Fruit fly (Drosophila melanogaster): ENCODE results near the gene CG12730.

CG12730 gene

DNA sequence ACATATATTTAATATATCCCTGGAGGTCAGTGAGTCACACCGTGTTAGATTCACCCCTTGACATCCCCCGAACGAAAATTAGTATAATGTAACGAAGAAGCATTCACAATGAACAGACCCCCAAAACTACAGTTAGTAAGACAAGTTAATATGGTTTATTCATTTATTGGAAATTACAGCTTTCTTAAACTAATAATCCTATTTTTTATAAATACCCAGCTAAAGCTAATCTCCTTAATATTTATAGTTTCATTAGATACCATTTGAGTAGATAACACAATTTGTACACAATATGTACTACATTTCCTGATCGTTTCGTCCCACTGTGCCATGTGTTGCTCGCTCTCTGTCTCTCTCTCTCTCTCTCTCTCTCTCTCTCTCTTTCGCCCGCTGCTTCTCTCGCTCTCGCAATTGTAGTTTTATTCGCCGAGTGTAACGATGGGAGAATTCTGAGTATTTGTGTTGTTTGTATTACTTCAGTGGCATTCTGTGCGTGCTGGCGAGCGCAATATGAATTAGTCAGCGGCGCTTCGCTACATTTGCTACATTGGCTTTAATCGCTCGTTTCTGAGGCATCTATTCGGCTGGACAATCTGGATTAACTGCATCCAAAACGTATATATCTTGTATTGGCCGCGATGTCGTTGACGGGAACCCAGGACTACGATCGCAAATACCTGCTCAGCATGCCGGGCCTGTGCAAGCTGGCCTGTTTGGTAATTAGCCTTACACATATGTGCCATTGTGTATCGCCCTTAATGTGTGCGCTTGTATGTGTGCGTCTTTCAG lies 569 bp downstream of the CG12730 start (continued):
- TF ChIP-seq bsh (GFP tag; optimal IDR thresholded peaks at IDR 0.05) (peak in 1 of 2 experiments; percentile 18), tio (GFP tag; optimal IDR thresholded peaks at IDR 0.05) (peak; percentile 26), btn (GFP tag; optimal IDR thresholded peaks at IDR 0.05) (peak; percentile 32), dysf (GFP tag; IDR thresholded peaks at IDR 0.05) (0 out of 3 replicates have a peak, but pooled peaks have one; percentile 38), PHDP (tag; optimal IDR thresholded peaks at IDR 0.05) (peak; percentile 59), CG1529 (GFP tag; optimal IDR thresholded peaks at IDR 0.05) (peak; percentile 27), CG6175 (GFP tag; IDR thresholded peaks at IDR 0.05) (0 out of 3 replicates have a peak, but pooled peaks have one; percentile 6), Trl (optimal IDR thresholded peaks at IDR 0.05) (peak; percentile 92 to 99), Trl (GFP tag; optimal IDR thresholded peaks at IDR 0.05) (peak; percentile 36), stwl (tag; optimal IDR thresholded peaks at IDR 0.05) (peak; percentile 19), Hsf (GFP tag; optimal IDR thresholded peaks at IDR 0.05) (peak; percentile 31), Eip74EF (GFP tag; optimal IDR thresholded peaks at IDR 0.05) (peak in 1 of 2 experiments; percentile 46), Sin3A (optimal IDR thresholded peaks at IDR 0.05) (no peak), Oli (tag; optimal IDR thresholded peaks at IDR 0.05) (peak; percentile 56), Ada2b (GFP tag; IDR thresholded peaks at IDR 0.05) (no peak), pb (GFP tag; optimal IDR thresholded peaks at IDR 0.05) (peak; percentile 3), CG17385 (GFP tag; optimal IDR thresholded peaks at IDR 0.05) (peak; percentile 58), CG10543 (GFP tag; optimal IDR thresholded peaks at IDR 0.05) (peak; percentile 46), Vsx1 (GFP tag; optimal IDR thresholded peaks at IDR 0.05) (peak; percentile 75), scrt (GFP tag; optimal IDR thresholded peaks at IDR 0.05) (peak; percentile 15), E2f1 (GFP tag; IDR thresholded peaks at IDR 0.05) (0 out of 2 replicates have a peak, but pooled peaks have one; percentile 15), CG10147 (GFP tag; optimal IDR thresholded peaks at IDR 0.05) (no peak), vnd (GFP tag; IDR thresholded peaks at IDR 0.05; ENCODE audit: partially characterized antibody) (0 out of 3 replicates have a peak, but pooled peaks have one; percentile 42), nerfin-1 (tag; optimal IDR thresholded peaks at IDR 0.05) (peak; percentile 26), cg (GFP tag; optimal IDR thresholded peaks at IDR 0.05) (peak; percentile 75), D (optimal IDR thresholded peaks at IDR 0.05) (no peak), D (GFP tag; optimal IDR thresholded peaks at IDR 0.05) (peak; percentile 29), CG15601 (tag; optimal IDR thresholded peaks at IDR 0.05) (peak; percentile 3), CG16779 (GFP tag; IDR thresholded peaks at IDR 0.05) (no peak), CG43689 (GFP tag; IDR thresholded peaks at IDR 0.05) (no peak), Camta (GFP tag; optimal IDR thresholded peaks at IDR 0.05) (no peak), onecut (GFP tag; IDR thresholded peaks at IDR 0.05) (0 out of 2 replicates have a peak, but pooled peaks have one; percentile 12), CG7271 (tag; optimal IDR thresholded peaks at IDR 0.05) (no peak), dati (GFP tag; IDR thresholded peaks at IDR 0.05) (no peak), Xrp1 (GFP tag; IDR thresholded peaks at IDR 0.05) (peak; percentile 34), C15 (GFP tag; IDR thresholded peaks at IDR 0.05) (no peak), Hr51 (GFP tag; optimal IDR thresholded peaks at IDR 0.05) (peak in 1 of 2 experiments; percentile 68), CG6254 (GFP tag; optimal IDR thresholded peaks at IDR 0.05) (peak; percentile 38), Bgb (GFP tag; IDR thresholded peaks at IDR 0.05; ENCODE audit: partially characterized antibody) (peak; percentile 38), CG13424 (tag; optimal IDR thresholded peaks at IDR 0.05) (peak; percentile 52), CG3847 (GFP tag; IDR thresholded peaks at IDR 0.05) (0 out of 2 replicates have a peak, but pooled peaks have one; percentile 32), sob (GFP tag; IDR thresholded peaks at IDR 0.05) (peak; percentile 39; the same call in 1 of the 2 replicates), CG9932 (GFP tag; IDR thresholded peaks at IDR 0.05) (peak; percentile 25; the same call in 1 of the 2 replicates), bbx (GFP tag; IDR thresholded peaks at IDR 0.05; ENCODE audit: partially characterized antibody) (no peak), CG8388 (GFP tag; optimal IDR thresholded peaks at IDR 0.05) (peak; percentile 14), exex (tag; optimal IDR thresholded peaks at IDR 0.05) (peak; percentile 11), Asciz (GFP tag; optimal IDR thresholded peaks at IDR 0.05) (peak; percentile 47), HLHmδ (GFP tag; optimal IDR thresholded peaks at IDR 0.05) (peak; percentile 45)
